Worm (Caenorhabditis elegans) whole organism, late embryonic: ENCODE measurements around the gene nlp-25.

Experiments used
- C08G9.2 ChIP-seq: sonication (generic microtip); optimal IDR thresholded peaks from 2 replicates; lab custom pipeline; 2016; ENCODE audit warnings: mild to moderate bottlenecking, missing genetic modification characterization, moderate library complexity, missing compliant biosample characterization
- F13H6.1 ChIP-seq: sonication (generic microtip); optimal IDR thresholded peaks from 2 replicates; lab custom pipeline; 2016; ENCODE audit warnings: missing genetic modification characterization, missing compliant biosample characterization
- K09A11.1 ChIP-seq: sonication (generic microtip); optimal IDR thresholded peaks from 2 replicates; lab custom pipeline; 2017; ENCODE audit warnings: antibody characterized with exemption, mild to moderate bottlenecking, missing genetic modification characterization, missing compliant biosample characterization; ENCODE audit not compliant: insufficient read depth
- Y22D7AL.16 ChIP-seq: sonication (generic microtip); optimal IDR thresholded peaks from 2 replicates; lab custom pipeline; 2016; ENCODE audit warnings: missing genetic modification characterization, missing compliant biosample characterization
- ama-1 ChIP-seq: fragments of 150-350 bp; optimal IDR thresholded peaks from 2 replicates; lab custom pipeline; 2014
- ceh-14 ChIP-seq: sonication (generic microtip); optimal IDR thresholded peaks from 2 replicates; lab custom pipeline; 2016; ENCODE audit warnings: missing genotype, missing genetic modification characterization, missing compliant biosample characterization
- ceh-18 ChIP-seq: sonication (generic microtip); optimal IDR thresholded peaks from 2 replicates; lab custom pipeline; 2016; ENCODE audit warnings: missing genetic modification characterization, missing compliant biosample characterization
- ceh-2 ChIP-seq: sonication (generic microtip); optimal IDR thresholded peaks from 2 replicates; lab custom pipeline; 2016; ENCODE audit warnings: missing genotype, missing genetic modification characterization, missing compliant biosample characterization
- ceh-24 ChIP-seq: sonication (generic microtip); optimal IDR thresholded peaks from 2 replicates; lab custom pipeline; 2016; ENCODE audit warnings: mild to moderate bottlenecking, missing genetic modification characterization, missing compliant biosample characterization
- ceh-31 ChIP-seq: sonication (generic microtip); optimal IDR thresholded peaks from 2 replicates; lab custom pipeline; 2016; ENCODE audit warnings: missing genetic modification characterization, missing compliant biosample characterization
- ceh-45 ChIP-seq: fragments of 200-800 bp; sonication (Bioruptor generic); IDR thresholded peaks from 2 replicates; pipeline ENCODE4 v1.3.6; 2022; ENCODE audit warnings: missing genetic modification reagents, missing genetic modification characterization, missing compliant biosample characterization
- ceh-48 ChIP-seq: sonication (generic microtip); optimal IDR thresholded peaks from 2 replicates; lab custom pipeline; 2016; ENCODE audit warnings: missing genetic modification characterization, inconsistent platforms, missing compliant biosample characterization
- ceh-6 ChIP-seq: fragments of 200-800 bp; sonication (Bioruptor generic); optimal IDR thresholded peaks from 2 replicates; lab custom pipeline; 2018; ENCODE audit warnings: mild to moderate bottlenecking, missing genetic modification characterization, missing compliant biosample characterization
- dve-1 ChIP-seq: sonication (generic microtip); optimal IDR thresholded peaks from 2 replicates; lab custom pipeline; 2017; ENCODE audit warnings: antibody characterized with exemption, mild to moderate bottlenecking, missing genetic modification characterization, missing compliant biosample characterization
- ets-4 ChIP-seq: sonication (generic microtip); optimal IDR thresholded peaks from 2 replicates; lab custom pipeline; 2016; ENCODE audit warnings: missing genetic modification characterization, missing compliant biosample characterization
- eyg-1 ChIP-seq: sonication (generic microtip); optimal IDR thresholded peaks from 2 replicates; lab custom pipeline; 2016; ENCODE audit warnings: missing genotype, missing genetic modification characterization, missing compliant biosample characterization
- fax-1 ChIP-seq: sonication (generic microtip); optimal IDR thresholded peaks from 2 replicates; lab custom pipeline; 2016; ENCODE audit warnings: missing genotype, missing genetic modification characterization, missing compliant biosample characterization
- fkh-10 ChIP-seq: fragments of 150-350 bp; optimal IDR thresholded peaks from 2 replicates; lab custom pipeline; 2014; ENCODE audit warnings: missing biosample characterization, missing genetic modification reagents, missing genetic modification characterization
- hlh-15 ChIP-seq: sonication (generic microtip); optimal IDR thresholded peaks from 2 replicates; lab custom pipeline; 2016; ENCODE audit warnings: missing genetic modification characterization, missing compliant biosample characterization
- hlh-30 ChIP-seq: sonication (generic microtip); optimal IDR thresholded peaks from 2 replicates; lab custom pipeline; 2017; ENCODE audit warnings: antibody characterized with exemption, missing genetic modification characterization, missing compliant biosample characterization; ENCODE audit not compliant: insufficient read depth
- hlh-8 ChIP-seq: sonication (generic microtip); optimal IDR thresholded peaks from 2 replicates; lab custom pipeline; 2016; ENCODE audit warnings: missing genotype, missing genetic modification characterization, missing compliant biosample characterization
- lim-6 ChIP-seq: sonication (generic microtip); optimal IDR thresholded peaks from 2 replicates; lab custom pipeline; 2016; ENCODE audit warnings: missing genetic modification characterization, missing compliant biosample characterization
- madf-2 ChIP-seq: sonication (generic microtip); optimal IDR thresholded peaks from 2 replicates; lab custom pipeline; 2017; ENCODE audit warnings: missing genetic modification characterization, missing compliant biosample characterization
- nfya-1 ChIP-seq: sonication (generic microtip); optimal IDR thresholded peaks from 2 replicates; lab custom pipeline; 2017; ENCODE audit warnings: missing genetic modification characterization, mild to moderate bottlenecking, missing compliant biosample characterization, antibody characterized with exemption, moderate library complexity
- nhr-11 ChIP-seq: fragments of 150-350 bp; optimal IDR thresholded peaks from 2 replicates; lab custom pipeline; 2014; ENCODE audit warnings: missing biosample characterization, missing genetic modification characterization
- nhr-232 ChIP-seq: sonication (generic microtip); optimal IDR thresholded peaks from 2 replicates; lab custom pipeline; 2016; ENCODE audit warnings: missing genetic modification characterization, missing compliant biosample characterization
- odd-2 ChIP-seq: sonication (generic microtip); optimal IDR thresholded peaks from 2 replicates; lab custom pipeline; 2017; ENCODE audit warnings: antibody characterized with exemption, mild to moderate bottlenecking, missing genetic modification characterization, missing compliant biosample characterization
- pha-2 ChIP-seq: sonication (generic microtip); optimal IDR thresholded peaks from 2 replicates; lab custom pipeline; 2017; ENCODE audit warnings: mild to moderate bottlenecking, missing genetic modification characterization, missing compliant biosample characterization
- pqm-1 ChIP-seq: sonication (generic microtip); optimal IDR thresholded peaks from 2 replicates; lab custom pipeline; 2016; ENCODE audit warnings: missing genetic modification characterization, missing compliant biosample characterization
- ref-2 ChIP-seq: sonication (generic microtip); optimal IDR thresholded peaks from 2 replicates; lab custom pipeline; 2016; ENCODE audit warnings: missing genetic modification characterization, missing compliant biosample characterization
- rnt-1 ChIP-seq: sonication (generic microtip); optimal IDR thresholded peaks from 2 replicates; lab custom pipeline; 2016; ENCODE audit warnings: missing genetic modification characterization, missing compliant biosample characterization
- ttx-3 ChIP-seq: sonication (generic microtip); optimal IDR thresholded peaks from 2 replicates; lab custom pipeline; 2016; ENCODE audit warnings: missing genetic modification reagents, missing genetic modification characterization, missing compliant biosample characterization
- unc-55 ChIP-seq: sonication (generic microtip); optimal IDR thresholded peaks from 2 replicates; lab custom pipeline; 2017; ENCODE audit warnings: missing biosample characterization, missing genetic modification reagents, missing genetic modification characterization
- zip-5 ChIP-seq: sonication (generic microtip); optimal IDR thresholded peaks from 2 replicates; lab custom pipeline; 2016; ENCODE audit warnings: missing genetic modification characterization, missing compliant biosample characterization

The nlp-25 gene

DNA sequence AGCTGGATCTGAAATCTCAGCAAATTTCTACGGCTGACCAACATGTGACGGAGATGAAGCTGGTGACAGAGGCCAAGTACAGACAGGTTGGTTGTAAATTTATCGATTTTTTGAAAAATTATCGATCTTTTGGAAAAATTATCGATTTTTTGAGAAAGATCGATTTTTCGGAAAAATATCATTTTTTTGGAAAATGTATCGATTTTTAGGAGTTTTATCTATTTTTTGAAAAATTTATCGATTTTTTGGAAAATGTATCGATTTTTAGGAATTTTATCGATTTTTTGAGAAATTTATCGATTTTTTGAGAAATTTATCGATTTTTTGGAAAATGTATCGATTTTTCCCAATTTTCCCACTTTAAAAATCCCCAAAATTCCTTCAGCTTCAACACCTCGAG, 24.0 kb downstream of the nlp-25 start:
- TF ChIP-seq ceh-48 (tag; lab: Kevin White, UChicago): peak; percentile 98
- TF ChIP-seq zip-5 (tag; lab: Kevin White, UChicago): no peak

ce11 chrV:19630569-19630968, 24.6 kb downstream of the nlp-25 start:
- TF ChIP-seq unc-55 (GFP tag; lab: Kevin White, UChicago) (no peak), fax-1 (no peak), Y22D7AL.16 (tag; lab: Kevin White, UChicago) (no peak), ttx-3 (tag; lab: Kevin White, UChicago) (no peak), fkh-10 (GFP tag; lab: Kevin White, UChicago) (no peak), rnt-1 (tag; lab: Kevin White, UChicago) (no peak), ceh-2 (tag; lab: Kevin White, UChicago) (no peak), F13H6.1 (no peak), madf-2 (tag; lab: Kevin White, UChicago) (no peak), lim-6 (tag; lab: Kevin White, UChicago) (no peak), nhr-11 (tag; lab: Kevin White, UChicago) (no peak), nhr-232 (tag; lab: Kevin White, UChicago) (no peak)

ce11 chrV:19632546-19632945, 26.6 kb downstream of the nlp-25 start, which contains the start of gene Y43F8C.5:
Gene Y43F8C.5, minus strand, starts transcription at chrV:19632646.
- TF ChIP-seq nhr-232 (tag; lab: Kevin White, UChicago): no peak
- no peak for TF ChIP-seq hlh-15 (tag; lab: Kevin White, UChicago)
- TF ChIP-seq C08G9.2 (tag; lab: Kevin White, UChicago): no peak
- TF ChIP-seq ceh-45 (GFP tag; lab: Robert Waterston, UW): no peak
- TF ChIP-seq zip-5 (tag; lab: Kevin White, UChicago): no peak
- no peak for TF ChIP-seq pqm-1 (tag; lab: Kevin White, UChicago)
- TF ChIP-seq madf-2 (tag; lab: Kevin White, UChicago): no peak
- no peak for TF ChIP-seq odd-2 (tag; lab: Kevin White, UChicago)
- no peak for TF ChIP-seq ceh-31 (tag; lab: Kevin White, UChicago)
- TF ChIP-seq ceh-14: no peak
- TF ChIP-seq ceh-2 (tag; lab: Kevin White, UChicago): no peak
- TF ChIP-seq eyg-1 (tag; lab: Kevin White, UChicago): no peak
- no peak for TF ChIP-seq hlh-30 (tag; lab: Kevin White, UChicago)
- TF ChIP-seq hlh-8 (tag; lab: Kevin White, UChicago): no peak

DNA sequence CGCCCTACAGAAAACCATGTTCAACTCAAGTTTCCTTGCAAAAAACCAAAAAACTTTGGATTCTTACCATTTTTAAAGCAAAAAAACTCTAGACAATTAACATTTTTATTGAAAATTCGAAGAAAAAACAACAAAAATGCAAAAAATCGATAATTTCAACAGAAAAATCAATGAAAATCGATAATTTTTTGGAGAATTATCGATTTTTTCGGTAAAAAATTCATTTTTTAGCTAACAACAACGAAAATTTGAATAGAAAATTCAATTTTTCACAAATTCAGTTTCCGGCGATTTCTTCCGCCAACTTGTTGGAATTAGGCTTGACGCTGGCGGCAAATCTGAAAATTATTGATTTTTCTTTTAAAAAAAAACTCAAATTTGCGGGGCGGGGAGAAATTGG, 27.0 kb downstream of the nlp-25 start:
- TF ChIP-seq dve-1 (no peak), ceh-48 (tag; lab: Kevin White, UChicago) (peak; percentile 61)

DNA sequence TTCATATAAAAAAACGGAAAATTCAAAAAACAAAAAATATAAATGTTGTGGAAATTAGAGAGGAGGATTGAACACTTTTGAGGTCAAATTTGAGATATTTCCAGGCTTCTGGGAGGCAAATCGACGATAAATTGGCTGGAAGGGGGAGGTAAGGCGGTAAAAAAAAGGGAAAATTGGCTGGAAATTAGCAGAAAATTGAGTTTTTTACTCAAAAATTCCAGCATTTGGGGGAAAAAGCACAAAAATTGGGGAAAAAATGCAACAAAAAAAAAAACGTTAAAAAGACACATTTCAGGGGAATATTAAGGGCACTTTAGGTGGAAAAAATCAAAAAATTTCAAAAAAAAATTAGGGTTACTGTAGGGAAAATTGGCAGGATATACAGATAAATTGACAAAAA, 28.2 kb downstream of the nlp-25 start:
- TF ChIP-seq ceh-31 (tag; lab: Kevin White, UChicago): no peak
- no peak for TF ChIP-seq ceh-6
- no peak for TF ChIP-seq ttx-3 (tag; lab: Kevin White, UChicago)
- TF ChIP-seq ceh-18 (tag; lab: Kevin White, UChicago): no peak
- no peak for TF ChIP-seq ceh-24 (tag; lab: Kevin White, UChicago)
- TF ChIP-seq nfya-1: no peak
- no peak for TF ChIP-seq pha-2 (tag; lab: Kevin White, UChicago)
- TF ChIP-seq nhr-11 (tag; lab: Kevin White, UChicago): no peak
- TF ChIP-seq lim-6 (tag; lab: Kevin White, UChicago): no peak
- TF ChIP-seq ama-1 (lab: Kevin White, UChicago): no peak
- no peak for TF ChIP-seq K09A11.1 (tag; lab: Kevin White, UChicago)
- TF ChIP-seq ets-4 (tag; lab: Kevin White, UChicago): no peak
- TF ChIP-seq fax-1: no peak
- TF ChIP-seq zip-5 (tag; lab: Kevin White, UChicago): no peak
- no peak for TF ChIP-seq ref-2 (tag; lab: Kevin White, UChicago)
- TF ChIP-seq odd-2 (tag; lab: Kevin White, UChicago): no peak
- TF ChIP-seq, all 69 proteins: peak for 0
